Fruit fly (Drosophila melanogaster): ENCODE results near the gene Nek2.

- no peak for TF ChIP-seq insv (optimal IDR thresholded peaks at IDR 0.05)
- TF ChIP-seq Myc (optimal IDR thresholded peaks at IDR 0.05) = no peak
- TF ChIP-seq psq (optimal IDR thresholded peaks at IDR 0.05) = no peak
- TF ChIP-seq ttk (optimal IDR thresholded peaks at IDR 0.05) = no peak
These were observed 44.5 kb upstream of the Nek2 start, which contains the start of gene Ubr3 for dm6 chrX:7935798-7936572.

Data from Kc167 (cell line).